Fruit fly (Drosophila melanogaster) whole organism, embryonic: ENCODE results near the gene dbr.

Experiments
- Aef1 ChIP-seq: fragments of 200-800 bp; sonication (Bioruptor generic); IDR thresholded peaks from 3 replicates; pipeline ENCODE4 v1.3.6; 2022; ENCODE audit warnings: missing biosample characterization, missing genetic modification characterization
- Antp ChIP-seq: fragments of 200-800 bp; sonication (Bioruptor generic); optimal IDR thresholded peaks from 3 replicates; lab custom pipeline; 2016; ENCODE audit warnings: missing biosample characterization, missing genetic modification characterization
- CG11560 ChIP-seq: fragments of 200-800 bp; sonication (Bioruptor generic); IDR thresholded peaks from 3 replicates; pipeline ENCODE4 v1.3.6; 2022; ENCODE audit warnings: missing biosample characterization, missing genetic modification characterization
- CG15073 ChIP-seq: fragments of 200-800 bp; sonication (Bioruptor generic); optimal IDR thresholded peaks from 2 replicates; lab custom pipeline; 2016; ENCODE audit warnings: missing biosample characterization, missing genetic modification characterization
- CG15514 ChIP-seq: fragments of 200-800 bp; sonication (Bioruptor generic); optimal IDR thresholded peaks from 3 replicates; lab custom pipeline; 2017; ENCODE audit warnings: missing biosample characterization, missing genetic modification characterization, mild to moderate bottlenecking, moderate library complexity, missing genetic modification reagents
- CG1602 ChIP-seq: fragments of 200-800 bp; sonication (Bioruptor generic); optimal IDR thresholded peaks from 3 replicates; lab custom pipeline; 2016; ENCODE audit warnings: missing biosample characterization, missing genetic modification characterization
- CG30403 ChIP-seq: fragments of 200-800 bp; sonication (Bioruptor generic); optimal IDR thresholded peaks from 3 replicates; lab custom pipeline; 2016; ENCODE audit warnings: missing biosample characterization, missing genetic modification characterization
- CG32767 ChIP-seq: fragments of 200-800 bp; sonication (Bioruptor generic); IDR thresholded peaks from 2 replicates; pipeline ENCODE4 v1.3.6; 2022; ENCODE audit warnings: missing biosample characterization, missing genetic modification characterization
- CG33557 ChIP-seq: fragments of 200-800 bp; sonication (Bioruptor generic); optimal IDR thresholded peaks from 2 replicates; lab custom pipeline; 2019; ENCODE audit warnings: missing biosample characterization, mild to moderate bottlenecking, missing genetic modification characterization, moderate library complexity
- CG3407 ChIP-seq: fragments of 200-800 bp; sonication (Bioruptor generic); optimal IDR thresholded peaks from 2 replicates; lab custom pipeline; 2018; ENCODE audit warnings: missing biosample characterization, mild to moderate bottlenecking, missing genetic modification characterization
- CG34224 ChIP-seq: fragments of 200-800 bp; sonication (Bioruptor generic); IDR thresholded peaks from 3 replicates; pipeline ENCODE4 v1.3.6; 2022; ENCODE audit warnings: missing biosample characterization, missing genetic modification characterization; ENCODE audit not compliant: partially characterized antibody
- CG4424 ChIP-seq: fragments of 200-800 bp; sonication (Bioruptor generic); optimal IDR thresholded peaks from 3 replicates; lab custom pipeline; 2016; ENCODE audit warnings: missing biosample characterization, missing genetic modification characterization
- CG5245 ChIP-seq: fragments of 200-800 bp; sonication (Bioruptor generic); optimal IDR thresholded peaks from 3 replicates; lab custom pipeline; 2016; ENCODE audit warnings: missing biosample characterization, missing genetic modification characterization
- CG6791 ChIP-seq: fragments of 200-800 bp; sonication (Bioruptor generic); IDR thresholded peaks from 3 replicates; pipeline ENCODE4 v1.3.6; 2022; ENCODE audit warnings: missing biosample characterization, missing genetic modification characterization; ENCODE audit not compliant: partially characterized antibody
- CG7357 ChIP-seq: fragments of 200-800 bp; sonication (Bioruptor generic); IDR thresholded peaks from 3 replicates; pipeline ENCODE4 v1.3.6; 2022; ENCODE audit warnings: missing biosample characterization, missing genetic modification characterization
- CG7839 ChIP-seq: fragments of 200-800 bp; sonication (Bioruptor generic); optimal IDR thresholded peaks from 3 replicates; lab custom pipeline; 2018; ENCODE audit warnings: missing biosample characterization, mild to moderate bottlenecking, missing genetic modification characterization, moderate library complexity
- CG8281 ChIP-seq: fragments of 200-800 bp; sonication (Bioruptor generic); optimal IDR thresholded peaks from 2 replicates; lab custom pipeline; 2018; ENCODE audit warnings: missing biosample characterization, mild to moderate bottlenecking, missing genetic modification characterization, moderate library complexity
- CG8290 ChIP-seq, 3 experiments: fragments of 200-800 bp; sonication (Bioruptor generic); optimal IDR thresholded peaks; 2 replicates each; lab custom pipeline; 2016 to 2019; ENCODE audit warnings: missing biosample characterization in 3 of 3, missing genetic modification characterization in 3 of 3, mild to moderate bottlenecking in 2 of 3, moderate library complexity in 1 of 3
- CG8359 ChIP-seq: fragments of 200-800 bp; sonication (Bioruptor generic); optimal IDR thresholded peaks from 2 replicates; lab custom pipeline; 2017; ENCODE audit warnings: missing biosample characterization, mild to moderate bottlenecking, missing genetic modification characterization, borderline replicate concordance
- D19A ChIP-seq: fragments of 200-800 bp; optimal IDR thresholded peaks from 3 replicates; lab custom pipeline; 2019; ENCODE audit warnings: missing biosample characterization, mild to moderate bottlenecking, missing genetic modification characterization, moderate library complexity
- Dbx ChIP-seq: fragments of 200-800 bp; sonication (Bioruptor generic); IDR thresholded peaks from 3 replicates; pipeline ENCODE4 v1.3.6; 2022; ENCODE audit warnings: missing biosample characterization, missing genetic modification characterization
- Dip2 ChIP-seq: fragments of 200-800 bp; sonication (Bioruptor generic); IDR thresholded peaks from 2 replicates; pipeline ENCODE4 v1.3.6; 2022; ENCODE audit warnings: missing biosample characterization, missing genetic modification characterization
- Dll ChIP-seq: fragments of 200-800 bp; sonication (Bioruptor generic); IDR thresholded peaks from 4 replicates; pipeline ENCODE4 v1.3.6; 2022; ENCODE audit warnings: missing biosample characterization, missing genetic modification characterization; ENCODE audit not compliant: partially characterized antibody
- Doc3 ChIP-seq: fragments of 200-800 bp; sonication (Bioruptor generic); IDR thresholded peaks from 3 replicates; pipeline ENCODE4 v1.3.6; 2022; ENCODE audit warnings: missing biosample characterization, missing genetic modification characterization; ENCODE audit not compliant: partially characterized antibody
- Eip74EF ChIP-seq, 2 experiments: fragments of 200-800 bp in 1 of 2; fragments of >200 bp in 1 of 2; sonication (Bioruptor generic) in 1 of 2; optimal IDR thresholded peaks; 2 replicates each; lab custom pipeline; 2017 to 2019; ENCODE audit warnings: missing biosample characterization in 2 of 2, missing genetic modification characterization in 2 of 2, mild to moderate bottlenecking in 1 of 2, moderate library complexity in 1 of 2
- Ets97D ChIP-seq: fragments of 200-800 bp; sonication (Bioruptor generic); optimal IDR thresholded peaks from 3 replicates; lab custom pipeline; 2016; ENCODE audit warnings: missing biosample characterization, missing genetic modification characterization
- HLH3B ChIP-seq: fragments of 200-800 bp; sonication (Bioruptor generic); IDR thresholded peaks from 2 replicates; pipeline ENCODE4 v1.3.6; 2022; ENCODE audit warnings: missing biosample characterization, missing genetic modification characterization
- HLH4C ChIP-seq: fragments of 200-800 bp; sonication (Bioruptor generic); IDR thresholded peaks from 3 replicates; pipeline ENCODE4 v1.3.6; 2022; ENCODE audit warnings: missing biosample characterization, missing genetic modification characterization; ENCODE audit not compliant: partially characterized antibody
- Hey ChIP-seq: fragments of 200-800 bp; sonication (Bioruptor generic); optimal IDR thresholded peaks from 3 replicates; lab custom pipeline; 2018; ENCODE audit warnings: missing biosample characterization, mild to moderate bottlenecking, missing genetic modification characterization
- HmgD ChIP-seq: fragments of 200-800 bp; sonication (Bioruptor generic); optimal IDR thresholded peaks from 3 replicates; lab custom pipeline; 2016; ENCODE audit warnings: missing biosample characterization, missing genetic modification characterization
- Hr51 ChIP-seq, 2 experiments: fragments of 200-800 bp; sonication (Bioruptor generic); optimal IDR thresholded peaks; 2 replicates in 1 of 2; 3 replicates in 1 of 2; lab custom pipeline; 2016 to 2018; ENCODE audit warnings: missing biosample characterization in 2 of 2, missing genetic modification characterization in 2 of 2, mild to moderate bottlenecking in 1 of 2, moderate library complexity in 1 of 2
- Hsf ChIP-seq: fragments of 200-800 bp; sonication (Bioruptor generic); optimal IDR thresholded peaks from 3 replicates; lab custom pipeline; 2016; ENCODE audit warnings: missing biosample characterization, missing genetic modification characterization
- NfI ChIP-seq: fragments of 200-800 bp; sonication (Bioruptor generic); optimal IDR thresholded peaks from 3 replicates; lab custom pipeline; 2018; ENCODE audit warnings: missing biosample characterization, mild to moderate bottlenecking, missing genetic modification characterization, moderate library complexity
- Xbp1 ChIP-seq: fragments of 200-800 bp; sonication (Bioruptor generic); optimal IDR thresholded peaks from 3 replicates; lab custom pipeline; 2016; ENCODE audit warnings: missing biosample characterization, mild to moderate bottlenecking, missing genetic modification characterization
- ab ChIP-seq: fragments of 200-800 bp; sonication (Bioruptor generic); optimal IDR thresholded peaks from 2 replicates; lab custom pipeline; 2016; ENCODE audit warnings: missing biosample characterization, missing genetic modification characterization
- bowl ChIP-seq: fragments of 200-800 bp; sonication (Bioruptor generic); IDR thresholded peaks from 2 replicates; pipeline ENCODE4 v1.3.6; 2022; ENCODE audit warnings: missing biosample characterization, missing genetic modification characterization
- chif ChIP-seq, 2 experiments: fragments of 200-800 bp; sonication (Bioruptor generic); optimal IDR thresholded peaks; 3 replicates each; lab custom pipeline; 2016; ENCODE audit warnings: missing biosample characterization in 2 of 2, missing genetic modification characterization in 2 of 2
- crp ChIP-seq, 2 experiments: fragments of 200-800 bp; sonication (Bioruptor generic); optimal IDR thresholded peaks; 2 replicates in 1 of 2; 3 replicates in 1 of 2; lab custom pipeline; 2017; ENCODE audit warnings: missing biosample characterization in 2 of 2, missing genetic modification characterization in 2 of 2, mild to moderate bottlenecking in 1 of 2, moderate library complexity in 1 of 2
- gsb-n ChIP-seq: fragments of 200-800 bp; sonication (Bioruptor generic); optimal IDR thresholded peaks from 3 replicates; lab custom pipeline; 2018; ENCODE audit warnings: missing biosample characterization, mild to moderate bottlenecking, missing genetic modification characterization
- her ChIP-seq: fragments of 200-800 bp; sonication (Bioruptor generic); optimal IDR thresholded peaks from 2 replicates; lab custom pipeline; 2016; ENCODE audit warnings: missing biosample characterization, missing genetic modification characterization
- onecut ChIP-seq: fragments of 200-800 bp; sonication (Bioruptor generic); IDR thresholded peaks from 2 replicates; pipeline ENCODE4 v1.3.6; 2022; ENCODE audit warnings: missing biosample characterization, missing genetic modification characterization
- org-1 ChIP-seq: fragments of 200-800 bp; sonication (Bioruptor generic); optimal IDR thresholded peaks from 2 replicates; lab custom pipeline; 2017; ENCODE audit warnings: missing biosample characterization, missing genetic modification characterization
- sisA ChIP-seq: fragments of 200-800 bp; sonication (Bioruptor generic); IDR thresholded peaks from 2 replicates; pipeline ENCODE4 v1.3.6; 2022; ENCODE audit warnings: missing biosample characterization, missing genetic modification characterization
- stc ChIP-seq: fragments of 200-800 bp; sonication (Bioruptor generic); IDR thresholded peaks from 2 replicates; pipeline ENCODE4 v1.3.6; 2022; ENCODE audit warnings: missing biosample characterization, missing genetic modification characterization
- stwl ChIP-seq: fragments of 200-800 bp; sonication (Bioruptor generic); optimal IDR thresholded peaks from 3 replicates; lab custom pipeline; 2018; ENCODE audit warnings: missing biosample characterization, mild to moderate bottlenecking, missing genetic modification characterization, moderate library complexity
- tin ChIP-seq: fragments of 200-800 bp; sonication (Bioruptor generic); optimal IDR thresholded peaks from 3 replicates; lab custom pipeline; 2016; ENCODE audit warnings: missing biosample characterization, missing genetic modification characterization
- tx ChIP-seq: fragments of 200-800 bp; sonication (Bioruptor generic); optimal IDR thresholded peaks from 2 replicates; lab custom pipeline; 2016; ENCODE audit warnings: missing biosample characterization, missing genetic modification characterization
- vvl ChIP-seq: fragments of 200-800 bp; sonication (Bioruptor generic); IDR thresholded peaks from 2 replicates; pipeline ENCODE4 v1.3.6; 2022; ENCODE audit warnings: missing biosample characterization, missing genetic modification characterization

dbr gene

DNA sequence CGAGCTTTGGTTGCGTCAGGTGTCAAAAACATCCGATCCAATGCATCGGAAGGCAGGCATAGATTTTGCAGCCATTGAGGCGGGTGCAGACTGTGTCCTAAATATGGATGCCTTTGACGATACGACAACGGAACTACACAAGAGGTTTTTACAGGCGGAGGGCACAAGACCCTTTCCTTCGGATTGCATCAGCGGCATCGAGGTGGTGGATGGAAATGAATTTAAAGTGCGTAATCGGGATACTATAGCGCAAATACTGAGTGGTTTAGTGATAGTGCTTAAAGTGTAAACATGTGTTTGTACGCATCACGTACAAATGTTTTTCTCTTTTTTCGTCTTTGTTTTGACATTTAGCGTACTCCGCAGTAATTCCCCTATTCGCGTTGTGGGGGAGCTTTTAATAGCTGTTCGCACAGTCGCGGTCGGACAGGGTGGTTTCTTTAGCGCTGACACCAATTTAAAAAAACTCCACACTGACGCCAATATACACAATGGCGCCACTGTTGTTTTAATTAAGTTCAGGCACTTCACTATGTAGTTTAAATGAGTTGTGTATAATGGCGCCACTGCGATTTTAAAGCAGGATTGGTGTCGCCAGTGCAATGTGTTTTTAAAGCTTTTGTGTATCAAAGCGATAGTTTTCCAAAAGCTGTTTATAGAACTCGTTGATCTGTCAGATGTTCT lies 6.6 kb downstream of the dbr start (continued):
- TF ChIP-seq CG4424 (GFP tag; lab: Kevin White, UChicago) (peak; percentile 16), ab (GFP tag; lab: Kevin White, UChicago) (no peak), CG33557 (GFP tag; lab: Kevin White, UChicago) (no peak), HLH3B (GFP tag; lab: Robert Waterston, UW) (peak; percentile 53; the same call in 1 of the 2 replicates), CG34224 (GFP tag; lab: Robert Waterston, UW) (peak; percentile 59; the same call in 1 of the 3 replicates), CG3407 (GFP tag; lab: Kevin White, UChicago) (no peak), Hey (no peak), HLH4C (GFP tag; lab: Robert Waterston, UW) (peak; percentile 39; the same call in 1 of the 3 replicates), Dip2 (no peak), bowl (GFP tag; lab: Robert Waterston, UW) (no peak), HmgD (GFP tag; lab: Kevin White, UChicago) (no peak), CG11560 (tag; lab: Robert Waterston, UW) (0 out of 3 replicates have a peak, but pooled peaks have one; percentile 22), stwl (tag; lab: Kevin White, UChicago) (peak; percentile 2), Doc3 (GFP tag; lab: Robert Waterston, UW) (no peak), tin (GFP tag; lab: Kevin White, UChicago) (peak; percentile 40), CG15073 (GFP tag; lab: Kevin White, UChicago) (peak; percentile 99), CG7839 (tag; lab: Kevin White, UChicago) (peak; percentile 36), CG32767 (GFP tag; lab: Robert Waterston, UW) (peak; percentile 49; the same call in 1 of the 2 replicates), CG15514 (peak; percentile 75), chif (GFP tag; optimal IDR thresholded peaks at IDR 0.05; lab: Kevin White, UChicago) (peak in 1 of 2 experiments; percentile 41), onecut (GFP tag; lab: Robert Waterston, UW) (peak; percentile 41), Xbp1 (GFP tag; lab: Kevin White, UChicago) (peak; percentile 58), CG30403 (GFP tag; lab: Kevin White, UChicago) (peak; percentile 65), Dbx (GFP tag; lab: Robert Waterston, UW) (peak; percentile 83), Hr51 (GFP tag; optimal IDR thresholded peaks at IDR 0.05; lab: Kevin White, UChicago) (peak in 1 of 2 experiments; percentile 6), gsb-n (tag; lab: Kevin White, UChicago) (no peak), crp (GFP tag; optimal IDR thresholded peaks at IDR 0.05; lab: Kevin White, UChicago) (peak in 1 of 2 experiments; percentile 68), CG6791 (GFP tag; lab: Robert Waterston, UW) (no peak; the same call in 2 of the 3 replicates), sisA (GFP tag; lab: Robert Waterston, UW) (no peak), vvl (peak; percentile 88), her (GFP tag; lab: Kevin White, UChicago) (peak; percentile 38), Hsf (GFP tag; lab: Kevin White, UChicago) (peak; percentile 18), CG7357 (GFP tag; lab: Robert Waterston, UW) (no peak), Antp (GFP tag; lab: Kevin White, UChicago) (peak; percentile 51), Eip74EF (GFP tag; optimal IDR thresholded peaks at IDR 0.05; lab: Kevin White, UChicago) (no peak), D19A (no peak), CG8359 (no peak), Aef1 (GFP tag; lab: Robert Waterston, UW) (no peak), CG8281 (tag; lab: Kevin White, UChicago) (no peak), CG1602 (GFP tag; lab: Kevin White, UChicago) (no peak), tx (GFP tag; lab: Kevin White, UChicago) (peak; percentile 5), stc (GFP tag; lab: Robert Waterston, UW) (no peak), Ets97D (GFP tag; lab: Kevin White, UChicago) (peak; percentile 75), CG5245 (GFP tag; lab: Kevin White, UChicago) (peak; percentile 32), CG8290 (GFP tag; optimal IDR thresholded peaks at IDR 0.05; lab: Kevin White, UChicago) (peak; percentile 91), CG8290 (tag; optimal IDR thresholded peaks at IDR 0.05; lab: Kevin White, UChicago) (peak in 1 of 2 experiments; percentile 79), Dll (GFP tag; lab: Robert Waterston, UW) (peak; percentile 68; the same call in 2 of the 4 replicates), NfI (GFP tag; lab: Kevin White, UChicago) (peak; percentile 20), org-1 (GFP tag; lab: Kevin White, UChicago) (no peak)
